Fruit fly (Drosophila melanogaster): Measurements from ENCODE around the gene CG2211.

Gene CG2211

DNA sequence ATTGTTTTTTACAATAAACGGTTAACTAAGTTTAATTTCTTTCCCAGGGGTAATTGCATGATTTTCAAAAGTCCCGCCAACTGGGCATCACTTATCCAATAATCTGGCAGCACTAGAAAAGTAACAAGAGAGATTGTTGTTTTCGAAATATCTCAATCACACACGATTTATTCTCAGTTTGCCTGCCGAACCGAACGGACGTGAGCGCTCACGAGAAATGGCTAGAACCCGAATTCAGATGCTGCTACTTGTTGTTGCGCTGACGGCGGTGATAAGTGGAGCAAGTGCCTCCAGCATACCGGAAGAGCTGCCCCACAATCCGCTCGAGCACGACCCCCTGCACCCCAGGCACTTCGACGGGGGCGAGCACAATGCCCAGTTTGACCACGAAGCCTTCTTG lies 36.6 kb downstream of the CG2211 start, which contains the start of gene scf (continued):
- TF ChIP-seq CG7786 (GFP tag; optimal IDR thresholded peaks at IDR 0.05) (no peak), kah (GFP tag; optimal IDR thresholded peaks at IDR 0.05) (peak; percentile 54), Dad (GFP tag; optimal IDR thresholded peaks at IDR 0.05) (no peak), CG15073 (GFP tag; optimal IDR thresholded peaks at IDR 0.05) (no peak), D19B (GFP tag; optimal IDR thresholded peaks at IDR 0.05) (no peak), Doc2 (GFP tag; IDR thresholded peaks at IDR 0.05) (no peak), NFAT (GFP tag; IDR thresholded peaks at IDR 0.05) (no peak), ind (GFP tag; optimal IDR thresholded peaks at IDR 0.05) (no peak), CG9215 (GFP tag; IDR thresholded peaks at IDR 0.05) (no peak), CG6791 (GFP tag; IDR thresholded peaks at IDR 0.05; ENCODE audit: partially characterized antibody) (0 out of 3 replicates have a peak, but pooled peaks have one; percentile 27), CG14050 (GFP tag; IDR thresholded peaks at IDR 0.05) (no peak), Six4 (GFP tag; optimal IDR thresholded peaks at IDR 0.05) (peak; percentile 4), CG13424 (tag; optimal IDR thresholded peaks at IDR 0.05) (no peak), E2f2 (GFP tag; IDR thresholded peaks at IDR 0.05) (peak; percentile 96), CG32532 (GFP tag; IDR thresholded peaks at IDR 0.05) (0 out of 2 replicates have a peak, but pooled peaks have one; percentile 52), CG14965 (GFP tag; optimal IDR thresholded peaks at IDR 0.05; ENCODE audit: borderline replicate concordance) (no peak), CG9609 (GFP tag; optimal IDR thresholded peaks at IDR 0.05) (no peak), CG3838 (GFP tag; optimal IDR thresholded peaks at IDR 0.05) (no peak), Med (GFP tag) (peak; percentile 73), CG13775 (GFP tag; optimal IDR thresholded peaks at IDR 0.05) (no peak), CG6175 (GFP tag; IDR thresholded peaks at IDR 0.05) (no peak), CG34376 (GFP tag; optimal IDR thresholded peaks at IDR 0.05) (peak; percentile 55), vnd (GFP tag; IDR thresholded peaks at IDR 0.05; ENCODE audit: partially characterized antibody) (peak; percentile 44; the same call in 1 of the 3 replicates), Oli (tag; optimal IDR thresholded peaks at IDR 0.05) (no peak), sc (optimal IDR thresholded peaks at IDR 0.05) (no peak), sc (GFP tag; optimal IDR thresholded peaks at IDR 0.05) (no peak), yki (optimal IDR thresholded peaks at IDR 0.05) (no peak), Dll (GFP tag; IDR thresholded peaks at IDR 0.05; ENCODE audit: partially characterized antibody) (peak; percentile 58; the same call in 3 of the 4 replicates), CG4282 (GFP tag; optimal IDR thresholded peaks at IDR 0.05) (peak; percentile 28), hth (optimal IDR thresholded peaks at IDR 0.05) (no peak), fu2 (GFP tag; optimal IDR thresholded peaks at IDR 0.05) (no peak), CG17802 (tag; optimal IDR thresholded peaks at IDR 0.05) (no peak), sna (GFP tag; IDR thresholded peaks at IDR 0.05; ENCODE audit: partially characterized antibody) (peak; percentile 15; the same call in 1 of the 2 replicates), fd102C (GFP tag; optimal IDR thresholded peaks at IDR 0.05) (no peak), sob (GFP tag; IDR thresholded peaks at IDR 0.05) (no peak), H2.0 (GFP tag; IDR thresholded peaks at IDR 0.05) (no peak), CG32767 (GFP tag; IDR thresholded peaks at IDR 0.05) (no peak), en (GFP tag; optimal IDR thresholded peaks at IDR 0.05) (no peak), phol (tag; optimal IDR thresholded peaks at IDR 0.05) (peak; percentile 4), ab (GFP tag; optimal IDR thresholded peaks at IDR 0.05) (no peak), crp (GFP tag; optimal IDR thresholded peaks at IDR 0.05) (no peak), CG18262 (tag; optimal IDR thresholded peaks at IDR 0.05) (peak; percentile 13), gsb-n (tag; optimal IDR thresholded peaks at IDR 0.05) (no peak), Dip2 (GFP tag; IDR thresholded peaks at IDR 0.05) (no peak), CG5245 (GFP tag; optimal IDR thresholded peaks at IDR 0.05) (no peak), CG17186 (GFP tag; optimal IDR thresholded peaks at IDR 0.05) (no peak), dmrt99B (tag; optimal IDR thresholded peaks at IDR 0.05) (no peak), NfI (GFP tag; optimal IDR thresholded peaks at IDR 0.05) (no peak), CG11247 (GFP tag; IDR thresholded peaks at IDR 0.05) (0 out of 2 replicates have a peak, but pooled peaks have one; percentile 15), da (GFP tag; optimal IDR thresholded peaks at IDR 0.05) (no peak), mam (GFP tag; optimal IDR thresholded peaks at IDR 0.05) (no peak), CG15269 (tag; optimal IDR thresholded peaks at IDR 0.05) (no peak)

All from whole organism, embryonic.